Fruit fly (Drosophila melanogaster): ENCODE results near the gene CG4374.

The CG4374 gene

dm6 chr3R:23496488-23496887, 24.4 kb upstream of the CG4374 start:
- TF ChIP-seq CG9705 (GFP tag; optimal IDR thresholded peaks at IDR 0.05) (peak; percentile 20), tai (GFP tag; optimal IDR thresholded peaks at IDR 0.05) (no peak), Myc (optimal IDR thresholded peaks at IDR 0.05) (no peak), brk (GFP tag; optimal IDR thresholded peaks at IDR 0.05) (no peak), OdsH (GFP tag; optimal IDR thresholded peaks at IDR 0.05) (peak; percentile 71), fru (GFP tag; optimal IDR thresholded peaks at IDR 0.05) (peak; percentile 43), h (GFP tag; optimal IDR thresholded peaks at IDR 0.05) (peak; percentile 61), Dfd (GFP tag; optimal IDR thresholded peaks at IDR 0.05) (no peak), Vsx2 (GFP tag; optimal IDR thresholded peaks at IDR 0.05; ENCODE audit: partially characterized antibody) (no peak), Hr78 (GFP tag; optimal IDR thresholded peaks at IDR 0.05) (no peak), dsf (GFP tag; optimal IDR thresholded peaks at IDR 0.05; ENCODE audit: borderline replicate concordance) (no peak), Mio (GFP tag; optimal IDR thresholded peaks at IDR 0.05) (no peak), Hnf4 (GFP tag; optimal IDR thresholded peaks at IDR 0.05) (no peak), Abd-B (GFP tag; optimal IDR thresholded peaks at IDR 0.05) (no peak), br (GFP tag; optimal IDR thresholded peaks at IDR 0.05) (no peak), HLH106 (tag; optimal IDR thresholded peaks at IDR 0.05) (peak; percentile 78), usp (GFP tag; optimal IDR thresholded peaks at IDR 0.05) (no peak), jim (GFP tag; optimal IDR thresholded peaks at IDR 0.05) (no peak), lola (GFP tag; optimal IDR thresholded peaks at IDR 0.05) (no peak), N (GFP tag; optimal IDR thresholded peaks at IDR 0.05) (no peak), CrebA (GFP tag; optimal IDR thresholded peaks at IDR 0.05; ENCODE audit: borderline replicate concordance) (no peak), Sp1 (GFP tag; optimal IDR thresholded peaks at IDR 0.05) (peak; percentile 87), CG32264 (GFP tag; optimal IDR thresholded peaks at IDR 0.05) (no peak), Jra (GFP tag; optimal IDR thresholded peaks at IDR 0.05) (no peak), Dif (GFP tag; optimal IDR thresholded peaks at IDR 0.05; ENCODE audit: partially characterized antibody) (no peak), psq (GFP tag; optimal IDR thresholded peaks at IDR 0.05) (peak; percentile 82), Rel (GFP tag; optimal IDR thresholded peaks at IDR 0.05) (no peak), Rel (tag; optimal IDR thresholded peaks at IDR 0.05) (no peak), sv (GFP tag; optimal IDR thresholded peaks at IDR 0.05) (no peak), dmrt93B (GFP tag; optimal IDR thresholded peaks at IDR 0.05) (peak; percentile 29), ey (GFP tag; optimal IDR thresholded peaks at IDR 0.05) (peak; percentile 19), foxo (GFP tag; optimal IDR thresholded peaks at IDR 0.05) (peak in 1 of 2 experiments; percentile 72), rgr (GFP tag; optimal IDR thresholded peaks at IDR 0.05) (peak; percentile 61), GATAd (GFP tag; optimal IDR thresholded peaks at IDR 0.05) (no peak), dl (GFP tag; optimal IDR thresholded peaks at IDR 0.05; ENCODE audit: insufficient read depth in 1 of 2, partially characterized antibody in 2 of 2) (no peak), pan (optimal IDR thresholded peaks at IDR 0.05) (no peak), woc (GFP tag; optimal IDR thresholded peaks at IDR 0.05) (peak; percentile 48), Hr83 (GFP tag; optimal IDR thresholded peaks at IDR 0.05; ENCODE audit: poor library complexity, severe bottlenecking) (no peak), sage (GFP tag; optimal IDR thresholded peaks at IDR 0.05) (no peak)

- TF ChIP-seq woc (GFP tag; optimal IDR thresholded peaks at IDR 0.05) = no peak
- TF ChIP-seq Dfd (GFP tag; optimal IDR thresholded peaks at IDR 0.05) = no peak
- no peak for TF ChIP-seq Rel (GFP tag; optimal IDR thresholded peaks at IDR 0.05)
- TF ChIP-seq Rel (tag; optimal IDR thresholded peaks at IDR 0.05) = no peak
- no peak for TF ChIP-seq HLH106 (tag; optimal IDR thresholded peaks at IDR 0.05)
- no peak for TF ChIP-seq CG9705 (GFP tag; optimal IDR thresholded peaks at IDR 0.05)
- TF ChIP-seq Myc (optimal IDR thresholded peaks at IDR 0.05) = no peak
- no peak for TF ChIP-seq OdsH (GFP tag; optimal IDR thresholded peaks at IDR 0.05)
- TF ChIP-seq rgr (GFP tag; optimal IDR thresholded peaks at IDR 0.05) = no peak
- no peak for TF ChIP-seq dmrt93B (GFP tag; optimal IDR thresholded peaks at IDR 0.05)
These were observed 15.1 kb upstream of the CG4374 start, which contains the start of gene Ir94h for dm6 chr3R:23487201-23487600. Gene Ir94h (plus strand): TSS chr3R:23487501.

dm6 chr3R:23486743-23487142, 14.7 kb upstream of the CG4374 start:
- no peak for TF ChIP-seq sv (GFP tag; optimal IDR thresholded peaks at IDR 0.05)
- no peak for TF ChIP-seq lola (GFP tag; optimal IDR thresholded peaks at IDR 0.05)
- no peak for TF ChIP-seq usp (GFP tag; optimal IDR thresholded peaks at IDR 0.05)
- TF ChIP-seq OdsH (GFP tag; optimal IDR thresholded peaks at IDR 0.05) = peak; percentile 78
- TF ChIP-seq dmrt93B (GFP tag; optimal IDR thresholded peaks at IDR 0.05) = peak; percentile 69
- TF ChIP-seq foxo (GFP tag; optimal IDR thresholded peaks at IDR 0.05) = peak in 1 of 2 experiments; percentile 81
- TF ChIP-seq HLH106 (tag; optimal IDR thresholded peaks at IDR 0.05) = peak; percentile 77
- TF ChIP-seq ey (GFP tag; optimal IDR thresholded peaks at IDR 0.05) = peak; percentile 81
- peak; percentile 10 for TF ChIP-seq CrebA (GFP tag; optimal IDR thresholded peaks at IDR 0.05; ENCODE audit: borderline replicate concordance)
- TF ChIP-seq Hr78 (GFP tag; optimal IDR thresholded peaks at IDR 0.05) = no peak
- no peak for TF ChIP-seq GATAd (GFP tag; optimal IDR thresholded peaks at IDR 0.05)
- TF ChIP-seq pan (optimal IDR thresholded peaks at IDR 0.05) = no peak
- peak; percentile 75 for TF ChIP-seq woc (GFP tag; optimal IDR thresholded peaks at IDR 0.05)
- TF ChIP-seq CG32264 (GFP tag; optimal IDR thresholded peaks at IDR 0.05) = peak; percentile 35
- no peak for TF ChIP-seq Dif (GFP tag; optimal IDR thresholded peaks at IDR 0.05; ENCODE audit: partially characterized antibody)
- TF ChIP-seq psq (GFP tag; optimal IDR thresholded peaks at IDR 0.05) = peak; percentile 74
- TF ChIP-seq Hnf4 (GFP tag; optimal IDR thresholded peaks at IDR 0.05) = peak; percentile 48
- no peak for TF ChIP-seq Myc (optimal IDR thresholded peaks at IDR 0.05)
- peak; percentile 74 for TF ChIP-seq Sp1 (GFP tag; optimal IDR thresholded peaks at IDR 0.05)
- peak; percentile 74 for TF ChIP-seq rgr (GFP tag; optimal IDR thresholded peaks at IDR 0.05)
- TF ChIP-seq CG9705 (GFP tag; optimal IDR thresholded peaks at IDR 0.05) = no peak
- no peak for TF ChIP-seq jim (GFP tag; optimal IDR thresholded peaks at IDR 0.05)
- peak; percentile 86 for TF ChIP-seq fru (GFP tag; optimal IDR thresholded peaks at IDR 0.05)
- no peak for TF ChIP-seq brk (GFP tag; optimal IDR thresholded peaks at IDR 0.05)
- TF ChIP-seq dsf (GFP tag; optimal IDR thresholded peaks at IDR 0.05; ENCODE audit: borderline replicate concordance) = no peak
- peak; percentile 85 for TF ChIP-seq h (GFP tag; optimal IDR thresholded peaks at IDR 0.05)
- peak; percentile 85 for TF ChIP-seq br (GFP tag; optimal IDR thresholded peaks at IDR 0.05)

Data from whole organism, wandering third instar larva.